Fruit fly (Drosophila melanogaster): Measurements from ENCODE around the gene CG15005.

DNA sequence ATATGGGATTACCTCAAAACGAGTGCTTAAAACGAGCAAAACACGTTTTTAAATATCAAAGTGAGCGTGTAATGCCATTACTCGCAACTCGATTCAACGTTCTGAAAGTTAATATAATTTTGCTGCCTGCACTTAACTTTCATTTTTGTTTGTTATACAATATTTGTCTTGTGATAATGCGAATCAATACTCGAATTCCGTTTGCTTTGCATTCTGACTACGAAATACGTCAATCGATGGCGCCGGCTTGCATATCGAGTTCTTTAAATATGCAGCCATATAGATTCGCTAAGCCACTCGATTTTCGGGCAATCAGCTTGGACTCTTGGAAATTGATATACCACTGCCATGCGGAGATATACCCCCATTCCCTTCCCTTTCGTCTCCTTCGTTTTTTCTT, 16.5 kb upstream of the CG15005 start:
- TF ChIP-seq CG3919 (GFP tag; optimal IDR thresholded peaks at IDR 0.05) (no peak), Hr39 (GFP tag; optimal IDR thresholded peaks at IDR 0.05) (no peak), esn (GFP tag; optimal IDR thresholded peaks at IDR 0.05) (no peak), OdsH (GFP tag; optimal IDR thresholded peaks at IDR 0.05) (no peak), CG6808 (GFP tag; optimal IDR thresholded peaks at IDR 0.05) (no peak), CG6792 (GFP tag; optimal IDR thresholded peaks at IDR 0.05) (no peak), Sox102F (GFP tag; optimal IDR thresholded peaks at IDR 0.05) (peak; percentile 16), Blimp-1 (GFP tag; optimal IDR thresholded peaks at IDR 0.05) (peak; percentile 41), ss (GFP tag; optimal IDR thresholded peaks at IDR 0.05) (no peak)

Measured in whole organism, prepupa.